Fruit fly (Drosophila melanogaster) whole organism, embryonic: ENCODE results near the gene CG33664.

Experiments used
- Ada2b ChIP-seq: fragments of 200-800 bp; sonication (Bioruptor generic); IDR thresholded peaks from 2 replicates; pipeline ENCODE4 v1.3.6; 2022; ENCODE audit warnings: missing biosample characterization, missing genetic modification characterization
- Asciz ChIP-seq: fragments of 200-800 bp; sonication (Bioruptor generic); optimal IDR thresholded peaks from 2 replicates; lab custom pipeline; 2017; ENCODE audit warnings: missing biosample characterization, mild to moderate bottlenecking, missing genetic modification characterization, missing genetic modification reagents
- Bdp1 ChIP-seq: fragments of 200-800 bp; sonication (Bioruptor generic); optimal IDR thresholded peaks from 3 replicates; lab custom pipeline; 2016; ENCODE audit warnings: missing biosample characterization, missing genetic modification characterization
- Bgb ChIP-seq: fragments of 200-800 bp; sonication (Bioruptor generic); IDR thresholded peaks from 2 replicates; pipeline ENCODE4 v1.3.6; 2022; ENCODE audit warnings: missing biosample characterization, missing genetic modification characterization; ENCODE audit not compliant: partially characterized antibody
- CG11085 ChIP-seq: fragments of 200-800 bp; sonication (Bioruptor generic); IDR thresholded peaks from 2 replicates; pipeline ENCODE4 v1.3.6; 2022; ENCODE audit warnings: missing biosample characterization, missing genetic modification characterization
- CG11696 ChIP-seq: fragments of 200-800 bp; sonication (Bioruptor generic); IDR thresholded peaks from 2 replicates; pipeline ENCODE4 v1.3.6; 2022; ENCODE audit warnings: missing biosample characterization, missing genetic modification characterization
- CG15011 ChIP-seq: fragments of 200-800 bp; sonication (Bioruptor generic); optimal IDR thresholded peaks from 3 replicates; lab custom pipeline; 2018; ENCODE audit warnings: missing biosample characterization, mild to moderate bottlenecking, missing genetic modification characterization
- CG1602 ChIP-seq: fragments of 200-800 bp; sonication (Bioruptor generic); optimal IDR thresholded peaks from 3 replicates; lab custom pipeline; 2016; ENCODE audit warnings: missing biosample characterization, missing genetic modification characterization
- CG18599 ChIP-seq: fragments of 200-800 bp; sonication (Bioruptor generic); optimal IDR thresholded peaks from 3 replicates; lab custom pipeline; 2017; ENCODE audit warnings: missing biosample characterization, missing genetic modification characterization, mild to moderate bottlenecking, moderate library complexity, missing genetic modification reagents
- CG2116 ChIP-seq: fragments of 200-800 bp; sonication (Bioruptor generic); optimal IDR thresholded peaks from 3 replicates; lab custom pipeline; 2018; ENCODE audit warnings: missing biosample characterization, mild to moderate bottlenecking, missing genetic modification characterization
- CG32767 ChIP-seq: fragments of 200-800 bp; sonication (Bioruptor generic); IDR thresholded peaks from 2 replicates; pipeline ENCODE4 v1.3.6; 2022; ENCODE audit warnings: missing biosample characterization, missing genetic modification characterization
- CG3407 ChIP-seq: fragments of 200-800 bp; sonication (Bioruptor generic); optimal IDR thresholded peaks from 2 replicates; lab custom pipeline; 2018; ENCODE audit warnings: missing biosample characterization, mild to moderate bottlenecking, missing genetic modification characterization
- CG42726 ChIP-seq: fragments of 200-800 bp; sonication (Bioruptor generic); IDR thresholded peaks from 2 replicates; pipeline ENCODE4 v1.3.6; 2022; ENCODE audit warnings: missing biosample characterization, missing genetic modification characterization; ENCODE audit not compliant: partially characterized antibody
- CG43689 ChIP-seq: fragments of 200-800 bp; sonication (Bioruptor generic); IDR thresholded peaks from 2 replicates; pipeline ENCODE4 v1.3.6; 2022; ENCODE audit warnings: missing biosample characterization, missing genetic modification characterization
- CG4617 ChIP-seq: fragments of 200-800 bp; sonication (Bioruptor generic); optimal IDR thresholded peaks from 3 replicates; lab custom pipeline; 2016; ENCODE audit warnings: missing biosample characterization, missing genetic modification characterization, borderline replicate concordance
- CG8944 ChIP-seq: fragments of 200-800 bp; sonication (Bioruptor generic); optimal IDR thresholded peaks from 3 replicates; lab custom pipeline; 2016; ENCODE audit warnings: missing biosample characterization, missing genetic modification characterization
- CG9727 ChIP-seq: fragments of 200-800 bp; sonication (Bioruptor generic); optimal IDR thresholded peaks from 3 replicates; lab custom pipeline; 2017; ENCODE audit warnings: missing biosample characterization, mild to moderate bottlenecking, missing genetic modification characterization
- D ChIP-seq, 2 experiments: fragments of 200-800 bp in 1 of 2; fragments of >200 bp in 1 of 2; sonication (Bioruptor generic) in 1 of 2; optimal IDR thresholded peaks; 2 replicates in 1 of 2; 3 replicates in 1 of 2; lab custom pipeline; 2017; ENCODE audit warnings: mild to moderate bottlenecking in 1 of 2, missing biosample characterization in 1 of 2, missing genetic modification characterization in 1 of 2, missing genetic modification reagents in 1 of 2
- D19B ChIP-seq: fragments of 200-800 bp; sonication (Bioruptor generic); optimal IDR thresholded peaks from 2 replicates; lab custom pipeline; 2017; ENCODE audit warnings: missing biosample characterization, mild to moderate bottlenecking, missing genetic modification characterization
- Dip2 ChIP-seq: fragments of 200-800 bp; sonication (Bioruptor generic); IDR thresholded peaks from 2 replicates; pipeline ENCODE4 v1.3.6; 2022; ENCODE audit warnings: missing biosample characterization, missing genetic modification characterization
- Dip3 ChIP-seq: fragments of 200-800 bp; sonication (Bioruptor generic); optimal IDR thresholded peaks from 3 replicates; lab custom pipeline; 2016; ENCODE audit warnings: missing biosample characterization, missing genetic modification characterization
- Doc3 ChIP-seq: fragments of 200-800 bp; sonication (Bioruptor generic); IDR thresholded peaks from 3 replicates; pipeline ENCODE4 v1.3.6; 2022; ENCODE audit warnings: missing biosample characterization, missing genetic modification characterization; ENCODE audit not compliant: partially characterized antibody
- Fer3 ChIP-seq: fragments of 200-800 bp; sonication (Bioruptor generic); optimal IDR thresholded peaks from 2 replicates; lab custom pipeline; 2018; ENCODE audit warnings: missing biosample characterization, mild to moderate bottlenecking, missing genetic modification characterization, moderate library complexity
- HLH3B ChIP-seq: fragments of 200-800 bp; sonication (Bioruptor generic); IDR thresholded peaks from 2 replicates; pipeline ENCODE4 v1.3.6; 2022; ENCODE audit warnings: missing biosample characterization, missing genetic modification characterization
- MTF-1 ChIP-seq: fragments of 200-800 bp; sonication (Bioruptor generic); optimal IDR thresholded peaks from 2 replicates; lab custom pipeline; 2018; ENCODE audit warnings: missing biosample characterization, mild to moderate bottlenecking, missing genetic modification characterization, borderline replicate concordance
- NC2α ChIP-seq: fragments of 200-800 bp; sonication (Bioruptor generic); optimal IDR thresholded peaks from 2 replicates; lab custom pipeline; 2016; ENCODE audit warnings: missing biosample characterization, missing genetic modification characterization
- Opbp ChIP-seq: fragments of 200-800 bp; sonication (Bioruptor generic); IDR thresholded peaks from 3 replicates; pipeline ENCODE4 v1.3.6; 2022; ENCODE audit warnings: missing biosample characterization, missing genetic modification characterization; ENCODE audit not compliant: partially characterized antibody
- Side ChIP-seq: fragments of 200-800 bp; sonication (Bioruptor generic); optimal IDR thresholded peaks from 2 replicates; lab custom pipeline; 2016; ENCODE audit warnings: missing biosample characterization, missing genetic modification characterization
- Sry-δ ChIP-seq: fragments of 200-800 bp; sonication (Bioruptor generic); optimal IDR thresholded peaks from 2 replicates; lab custom pipeline; 2016; ENCODE audit warnings: missing biosample characterization, missing genetic modification characterization
- al ChIP-seq: fragments of 200-800 bp; sonication (Bioruptor generic); IDR thresholded peaks from 2 replicates; pipeline ENCODE4 v1.3.6; 2022; ENCODE audit warnings: missing biosample characterization, missing genetic modification characterization
- corto ChIP-seq: fragments of 200-800 bp; sonication (Bioruptor generic); optimal IDR thresholded peaks from 2 replicates; lab custom pipeline; 2016; ENCODE audit warnings: missing biosample characterization, mild to moderate bottlenecking, missing genetic modification characterization, moderate library complexity
- dan ChIP-seq: fragments of 200-800 bp; sonication (Bioruptor generic); IDR thresholded peaks from 2 replicates; pipeline ENCODE4 v1.3.6; 2022; ENCODE audit warnings: missing biosample characterization, missing genetic modification characterization
- dm ChIP-seq: fragments of 200-800 bp; sonication (Bioruptor generic); optimal IDR thresholded peaks from 3 replicates; lab custom pipeline; 2016; ENCODE audit warnings: missing biosample characterization, missing genetic modification characterization
- grau ChIP-seq: fragments of 200-800 bp; optimal IDR thresholded peaks from 3 replicates; lab custom pipeline; 2019; ENCODE audit warnings: missing biosample characterization, mild to moderate bottlenecking, missing genetic modification characterization, moderate library complexity
- gsb-n ChIP-seq: fragments of 200-800 bp; sonication (Bioruptor generic); optimal IDR thresholded peaks from 3 replicates; lab custom pipeline; 2018; ENCODE audit warnings: missing biosample characterization, mild to moderate bottlenecking, missing genetic modification characterization
- her ChIP-seq: fragments of 200-800 bp; sonication (Bioruptor generic); optimal IDR thresholded peaks from 2 replicates; lab custom pipeline; 2016; ENCODE audit warnings: missing biosample characterization, missing genetic modification characterization
- lmd ChIP-seq: fragments of 200-800 bp; sonication (Bioruptor generic); IDR thresholded peaks from 2 replicates; pipeline ENCODE4 v1.3.6; 2022; ENCODE audit warnings: missing biosample characterization, missing genetic modification characterization
- nau ChIP-seq: fragments of 200-800 bp; sonication (Bioruptor generic); optimal IDR thresholded peaks from 3 replicates; lab custom pipeline; 2017; ENCODE audit warnings: missing biosample characterization, mild to moderate bottlenecking, missing genetic modification characterization, missing genetic modification reagents
- nmo ChIP-seq: fragments of 200-800 bp; sonication (Bioruptor generic); optimal IDR thresholded peaks from 2 replicates; lab custom pipeline; 2018; ENCODE audit warnings: missing biosample characterization, mild to moderate bottlenecking, missing genetic modification characterization, moderate library complexity
- odd ChIP-seq: fragments of 200-800 bp; sonication (Bioruptor generic); optimal IDR thresholded peaks from 2 replicates; lab custom pipeline; 2017; ENCODE audit warnings: missing biosample characterization, mild to moderate bottlenecking, missing genetic modification characterization
- row ChIP-seq: fragments of 200-800 bp; sonication (Bioruptor generic); IDR thresholded peaks from 3 replicates; pipeline ENCODE4 v1.3.6; 2022; ENCODE audit warnings: missing biosample characterization, missing genetic modification characterization
- sens-2 ChIP-seq: fragments of 200-800 bp; sonication (Bioruptor generic); IDR thresholded peaks from 2 replicates; pipeline ENCODE4 v1.3.6; 2022; ENCODE audit warnings: missing biosample characterization, missing genetic modification characterization
- sna ChIP-seq: fragments of 200-800 bp; sonication (Bioruptor generic); IDR thresholded peaks from 2 replicates; pipeline ENCODE4 v1.3.6; 2022; ENCODE audit warnings: missing biosample characterization, missing genetic modification characterization; ENCODE audit not compliant: partially characterized antibody
- ssp ChIP-seq: fragments of 200-800 bp; sonication (Bioruptor generic); IDR thresholded peaks from 2 replicates; pipeline ENCODE4 v1.3.6; 2022; ENCODE audit warnings: missing biosample characterization, missing genetic modification characterization
- stc ChIP-seq: fragments of 200-800 bp; sonication (Bioruptor generic); IDR thresholded peaks from 2 replicates; pipeline ENCODE4 v1.3.6; 2022; ENCODE audit warnings: missing biosample characterization, missing genetic modification characterization
- tap ChIP-seq: fragments of 200-800 bp; optimal IDR thresholded peaks from 3 replicates; lab custom pipeline; 2019; ENCODE audit warnings: missing biosample characterization, mild to moderate bottlenecking, missing genetic modification characterization, moderate library complexity
- tgo ChIP-seq: fragments of 200-800 bp; sonication (Bioruptor generic); IDR thresholded peaks from 3 replicates; pipeline ENCODE4 v1.3.6; 2022; ENCODE audit warnings: missing biosample characterization, missing genetic modification characterization
- ttk ChIP-seq: fragments of 200-800 bp; sonication (Bioruptor generic); IDR thresholded peaks from 2 replicates; pipeline ENCODE4 v2.1.2; 2022; ENCODE audit warnings: missing biosample characterization, missing genetic modification characterization
- wdn ChIP-seq: fragments of 200-800 bp; sonication (Bioruptor generic); IDR thresholded peaks from 2 replicates; pipeline ENCODE4 v1.3.6; 2022; ENCODE audit warnings: missing biosample characterization, missing genetic modification characterization
- zen ChIP-seq: fragments of 200-800 bp; sonication (Bioruptor generic); optimal IDR thresholded peaks from 3 replicates; lab custom pipeline; 2018; ENCODE audit warnings: missing biosample characterization, mild to moderate bottlenecking, missing genetic modification characterization, moderate library complexity
- zfh2 ChIP-seq: fragments of 200-800 bp; sonication (Bioruptor generic); optimal IDR thresholded peaks from 2 replicates; lab custom pipeline; 2016; ENCODE audit warnings: missing biosample characterization, missing genetic modification characterization

The CG33664 gene

dm6 chrX:6366357-6366691 is 17.7 kb upstream of the CG33664 start:
- TF ChIP-seq CG18599: peak; percentile 92
- peak; percentile 80 for TF ChIP-seq CG11085 (GFP tag; lab: Robert Waterston, UW)
- TF ChIP-seq tap (tag; lab: Kevin White, UChicago): peak; percentile 82
- TF ChIP-seq ttk (GFP tag; lab: Robert Waterston, UW): peak; percentile 89
- peak; percentile 88 for TF ChIP-seq Dip3 (GFP tag; lab: Kevin White, UChicago)
- TF ChIP-seq wdn (GFP tag; lab: Robert Waterston, UW): peak; percentile 91
- peak; percentile 91 for TF ChIP-seq lmd (GFP tag; lab: Robert Waterston, UW)
- TF ChIP-seq CG1602 (GFP tag; lab: Kevin White, UChicago): peak; percentile 65
- peak; percentile 59 for TF ChIP-seq Bdp1
- TF ChIP-seq corto (GFP tag; lab: Kevin White, UChicago): peak; percentile 61
- TF ChIP-seq Dip2 (GFP tag; lab: Robert Waterston, UW): no peak; the same call in 1 of the 2 replicates
- TF ChIP-seq odd (GFP tag; lab: Kevin White, UChicago): peak; percentile 70
- peak; percentile 71 for TF ChIP-seq CG8944
- TF ChIP-seq D (optimal IDR thresholded peaks at IDR 0.05; lab: Kevin White, UChicago): no peak
- TF ChIP-seq D (GFP tag; optimal IDR thresholded peaks at IDR 0.05; lab: Kevin White, UChicago): peak; percentile 50
- peak; percentile 16 for TF ChIP-seq NC2α (GFP tag; lab: Kevin White, UChicago)
- peak; percentile 37 for TF ChIP-seq Sry-δ (GFP tag; lab: Kevin White, UChicago)
- TF ChIP-seq tgo (GFP tag; lab: Robert Waterston, UW): peak; percentile 86
- peak; percentile 74 for TF ChIP-seq MTF-1 (GFP tag; lab: Kevin White, UChicago)
- no peak for TF ChIP-seq sna
- no peak for TF ChIP-seq Opbp (GFP tag; lab: Robert Waterston, UW)
- peak; percentile 71 for TF ChIP-seq zen (tag; lab: Kevin White, UChicago)
- peak; percentile 84 for TF ChIP-seq al (GFP tag; lab: Robert Waterston, UW)
- TF ChIP-seq ssp (GFP tag; lab: Robert Waterston, UW): peak; percentile 70
- TF ChIP-seq dm: peak; percentile 75
- peak; percentile 88 for TF ChIP-seq her
- no peak for TF ChIP-seq gsb-n (tag; lab: Kevin White, UChicago)
- peak; percentile 66 for TF ChIP-seq sens-2 (GFP tag; lab: Robert Waterston, UW)
- TF ChIP-seq CG32767 (GFP tag; lab: Robert Waterston, UW): peak; percentile 82
- peak; percentile 78 for TF ChIP-seq CG43689 (GFP tag; lab: Robert Waterston, UW)
- TF ChIP-seq row: peak; percentile 92
- peak; percentile 88 for TF ChIP-seq Ada2b (GFP tag; lab: Robert Waterston, UW)
- TF ChIP-seq CG11696: peak; percentile 80
- peak; percentile 97 for TF ChIP-seq grau (tag; lab: Kevin White, UChicago)
- no peak for TF ChIP-seq CG42726 (GFP tag; lab: Robert Waterston, UW)
- TF ChIP-seq Side (GFP tag; lab: Kevin White, UChicago): peak; percentile 85
- peak; percentile 83 for TF ChIP-seq stc
- TF ChIP-seq nau (GFP tag; lab: Kevin White, UChicago): no peak
- TF ChIP-seq Doc3 (GFP tag; lab: Robert Waterston, UW): no peak
- no peak for TF ChIP-seq dan (GFP tag; lab: Robert Waterston, UW)
- peak; percentile 87 for TF ChIP-seq HLH3B
- peak; percentile 90 for TF ChIP-seq Fer3 (tag; lab: Kevin White, UChicago)
- TF ChIP-seq Bgb: no peak
- peak; percentile 80 for TF ChIP-seq nmo (GFP tag; lab: Kevin White, UChicago)
- TF ChIP-seq CG3407: peak; percentile 21
- peak; percentile 24 for TF ChIP-seq CG4617 (GFP tag; lab: Kevin White, UChicago)
- peak; percentile 67 for TF ChIP-seq D19B
- peak; percentile 55 for TF ChIP-seq Asciz (GFP tag; lab: Kevin White, UChicago)
- TF ChIP-seq zfh2: peak; percentile 90
- peak; percentile 70 for TF ChIP-seq CG15011 (GFP tag; lab: Kevin White, UChicago)
- TF ChIP-seq CG2116 (GFP tag; lab: Kevin White, UChicago): peak; percentile 8
- TF ChIP-seq CG9727 (GFP tag; lab: Kevin White, UChicago): peak; percentile 80
